Worm (Caenorhabditis elegans) whole organism, early embryonic: ENCODE data around the gene F42A8.1.

Experiments
- B0310.2 ChIP-seq: sonication (generic microtip); optimal IDR thresholded peaks from 2 replicates; lab custom pipeline; 2016; ENCODE audit warnings: mild to moderate bottlenecking, missing genetic modification characterization, missing compliant biosample characterization
- F13C5.2 ChIP-seq: sonication (generic microtip); optimal IDR thresholded peaks from 2 replicates; lab custom pipeline; 2017; ENCODE audit warnings: mild to moderate bottlenecking, missing genetic modification characterization, inconsistent platforms, missing compliant biosample characterization
- ama-1 ChIP-seq: fragments of 150-350 bp; optimal IDR thresholded peaks from 2 replicates; lab custom pipeline; 2014
- flt-1 ChIP-seq: fragments of 200-800 bp; sonication (Bioruptor generic); IDR thresholded peaks from 2 replicates; pipeline ENCODE4 v1.3.6; 2022; ENCODE audit warnings: missing genetic modification characterization, missing compliant biosample characterization

DNA sequence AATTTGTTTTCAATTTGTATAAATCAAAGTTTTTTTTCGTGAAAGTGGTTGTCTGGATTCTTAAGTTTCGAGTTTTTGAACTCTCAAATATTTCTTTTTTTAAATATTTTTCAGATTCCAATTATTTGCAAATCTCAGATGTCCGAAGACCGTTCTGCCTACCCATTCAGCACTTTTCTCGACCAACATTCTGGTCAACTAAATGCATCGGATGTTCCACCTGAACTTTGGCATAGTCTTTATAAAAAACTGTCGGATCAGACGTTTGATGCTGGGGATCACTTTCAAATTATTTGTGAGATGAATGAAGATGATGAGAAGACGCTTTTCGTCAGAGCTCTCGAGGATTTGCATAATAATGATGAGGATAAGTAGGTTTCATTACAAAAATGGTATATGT lies 7.5 kb downstream of the F42A8.1 start, which contains the start of gene ttll-12:
- TF ChIP-seq ama-1 (lab: Kevin White, UChicago) (no peak), flt-1 (no peak), B0310.2 (tag; lab: Kevin White, UChicago) (no peak), F13C5.2 (tag; lab: Kevin White, UChicago) (no peak)
